Worm (Caenorhabditis elegans): ENCODE data around the gene scrm-7.

DNA sequence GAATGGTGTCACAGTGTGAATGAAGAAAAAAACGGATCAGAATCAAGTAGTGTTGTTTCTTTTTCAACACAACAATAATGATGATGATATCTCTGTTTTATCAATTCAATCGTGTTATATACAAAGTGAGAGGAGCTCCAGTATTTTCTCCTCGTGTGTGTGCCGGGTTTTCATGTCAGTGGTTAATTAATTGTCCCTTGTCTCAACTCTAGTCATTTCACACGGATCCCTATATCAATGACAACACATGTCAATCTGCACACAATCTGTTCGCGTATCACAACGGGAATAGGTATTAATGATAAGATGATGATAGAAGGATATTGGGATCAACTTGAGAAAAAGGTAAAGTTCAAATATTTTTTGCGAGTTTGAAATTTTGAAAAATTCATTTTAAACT is 20.9 kb upstream of the scrm-7 start:
- no peak for TF ChIP-seq nhr-11 (tag; optimal IDR thresholded peaks at IDR 0.05)
- no peak for TF ChIP-seq fos-1 (tag; optimal IDR thresholded peaks at IDR 0.05)
- TF ChIP-seq snpc-4 (tag; optimal IDR thresholded peaks at IDR 0.05) = no peak
- no peak for TF ChIP-seq nhr-77 (tag; optimal IDR thresholded peaks at IDR 0.05)
- TF ChIP-seq blmp-1 (tag; optimal IDR thresholded peaks at IDR 0.05; ENCODE audit: insufficient read depth) = no peak
- no peak for TF ChIP-seq nhr-23 (tag; optimal IDR thresholded peaks at IDR 0.05)
- no peak for TF ChIP-seq ceh-16 (tag; optimal IDR thresholded peaks at IDR 0.05)
- no peak for TF ChIP-seq nhr-12 (tag; optimal IDR thresholded peaks at IDR 0.05)
- TF ChIP-seq ceh-82 (tag; optimal IDR thresholded peaks at IDR 0.05) = no peak

Measured in whole organism, L2 larva.